Worm (Caenorhabditis elegans) whole organism, L1 larva: Measurements from ENCODE around the gene C50F4.16.

Experiments used
- ama-1 ChIP-seq: fragments of 150-350 bp; optimal IDR thresholded peaks from 2 replicates; lab custom pipeline; 2014
- elt-2 ChIP-seq: sonication (generic microtip); optimal IDR thresholded peaks from 2 replicates; lab custom pipeline; 2016; ENCODE audit warnings: missing genetic modification characterization, mild to moderate bottlenecking, inconsistent platforms, missing compliant biosample characterization, missing genetic modification reagents
- fos-1 ChIP-seq: fragments of 150-350 bp; optimal IDR thresholded peaks from 2 replicates; lab custom pipeline; 2014; ENCODE audit warnings: missing biosample characterization, missing genetic modification characterization
- nhr-19 ChIP-seq: fragments of 200-800 bp; sonication (Bioruptor generic); conservative IDR thresholded peaks from 2 replicates; pipeline ENCODE4 v1.3.6; 2022; ENCODE audit warnings: missing genetic modification characterization, missing compliant biosample characterization
- nhr-28 ChIP-seq: fragments of 150-350 bp; optimal IDR thresholded peaks from 2 replicates; lab custom pipeline; 2014; ENCODE audit warnings: missing biosample characterization, missing genetic modification characterization
- unc-62 ChIP-seq: fragments of 150-350 bp; optimal IDR thresholded peaks from 2 replicates; lab custom pipeline; 2014; ENCODE audit warnings: missing biosample characterization, missing genetic modification reagents, missing genetic modification characterization
- zag-1 ChIP-seq: fragments of 150-350 bp; optimal IDR thresholded peaks from 2 replicates; lab custom pipeline; 2014; ENCODE audit warnings: missing biosample characterization, missing genetic modification characterization

- TF ChIP-seq nhr-19 (no peak), fos-1 (tag; lab: Kevin White, UChicago) (no peak), zag-1 (no peak), unc-62 (GFP tag; lab: Kevin White, UChicago) (no peak), elt-2 (tag; lab: Kevin White, UChicago) (no peak), nhr-28 (tag; lab: Kevin White, UChicago) (no peak), ama-1 (no peak)
These were observed 47.2 kb upstream of the C50F4.16 start for ce11 chrV:9588574-9588973.
